Fruit fly (Drosophila melanogaster): Measurements from ENCODE around the gene nanos.

DNA sequence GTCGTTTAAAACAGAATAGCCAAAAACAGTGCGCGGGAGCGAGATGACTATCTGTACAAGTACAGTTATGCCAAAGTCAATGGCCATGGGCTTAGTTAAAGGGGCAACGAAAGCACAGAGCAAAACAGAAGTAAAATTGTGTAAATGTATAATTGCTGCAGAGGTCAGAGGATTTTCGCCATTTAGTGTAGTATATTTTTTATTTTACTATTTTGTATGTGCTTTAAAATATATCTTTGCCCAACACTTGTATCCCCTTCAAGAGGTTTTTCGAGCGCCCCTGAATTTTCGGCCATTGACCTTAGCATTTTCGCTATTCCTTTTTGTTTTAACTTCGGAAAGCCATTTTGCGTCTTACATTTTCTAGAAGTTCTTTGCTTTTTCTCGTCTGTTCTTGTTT is 959 bp downstream of the nanos start:
- no peak for TF ChIP-seq CTCF (optimal IDR thresholded peaks at IDR 0.05)
- no peak for TF ChIP-seq CG8478 (optimal IDR thresholded peaks at IDR 0.05)

Data from S2 (cell line).